Fruit fly (Drosophila melanogaster) whole organism, embryonic: Measurements from ENCODE around the gene ich.

Source experiments
- Ada2b ChIP-seq: fragments of 200-800 bp; sonication (Bioruptor generic); IDR thresholded peaks from 2 replicates; pipeline ENCODE4 v1.3.6; 2022; ENCODE audit warnings: missing biosample characterization, missing genetic modification characterization
- CG11560 ChIP-seq: fragments of 200-800 bp; sonication (Bioruptor generic); IDR thresholded peaks from 3 replicates; pipeline ENCODE4 v1.3.6; 2022; ENCODE audit warnings: missing biosample characterization, missing genetic modification characterization
- CG12659 ChIP-seq: fragments of 200-800 bp; sonication (Bioruptor generic); optimal IDR thresholded peaks from 3 replicates; lab custom pipeline; 2017; ENCODE audit warnings: mild to moderate bottlenecking, missing biosample characterization, missing genetic modification reagents, missing genetic modification characterization
- CG12769 ChIP-seq: fragments of 200-800 bp; sonication (Bioruptor generic); optimal IDR thresholded peaks from 2 replicates; lab custom pipeline; 2019; ENCODE audit warnings: missing biosample characterization, mild to moderate bottlenecking, missing genetic modification characterization, moderate library complexity
- CG13894 ChIP-seq: fragments of 200-800 bp; sonication (Bioruptor generic); optimal IDR thresholded peaks from 3 replicates; lab custom pipeline; 2018; ENCODE audit warnings: missing biosample characterization, mild to moderate bottlenecking, missing genetic modification characterization, moderate library complexity
- CG15696 ChIP-seq: fragments of 200-800 bp; sonication (Bioruptor generic); optimal IDR thresholded peaks from 2 replicates; lab custom pipeline; 2019; ENCODE audit warnings: missing biosample characterization, mild to moderate bottlenecking, missing genetic modification characterization, moderate library complexity
- CG1647 ChIP-seq: fragments of 200-800 bp; sonication (Bioruptor generic); optimal IDR thresholded peaks from 3 replicates; lab custom pipeline; 2016; ENCODE audit warnings: missing biosample characterization, missing genetic modification characterization
- CG17361 ChIP-seq: fragments of 200-800 bp; sonication (Bioruptor generic); IDR thresholded peaks from 3 replicates; pipeline ENCODE4 v1.3.6; 2022; ENCODE audit warnings: missing biosample characterization, missing genetic modification characterization
- CG1792 ChIP-seq: fragments of 200-800 bp; sonication (Bioruptor generic); optimal IDR thresholded peaks from 2 replicates; lab custom pipeline; 2016; ENCODE audit warnings: missing biosample characterization, missing genetic modification characterization
- CG2120 ChIP-seq: fragments of 200-800 bp; sonication (Bioruptor generic); optimal IDR thresholded peaks from 3 replicates; lab custom pipeline; 2016; ENCODE audit warnings: missing biosample characterization, missing genetic modification characterization
- CG34422 ChIP-seq: fragments of 200-800 bp; sonication (Bioruptor generic); IDR thresholded peaks from 3 replicates; pipeline ENCODE4 v1.3.6; 2022; ENCODE audit warnings: missing biosample characterization, missing genetic modification characterization
- CG6272 ChIP-seq: fragments of 200-800 bp; sonication (Bioruptor generic); IDR thresholded peaks from 2 replicates; pipeline ENCODE4 v1.3.6; 2022; ENCODE audit warnings: missing biosample characterization, missing genetic modification characterization
- CG6765 ChIP-seq: fragments of 200-800 bp; sonication (Bioruptor generic); optimal IDR thresholded peaks from 3 replicates; lab custom pipeline; 2017; ENCODE audit warnings: missing biosample characterization, mild to moderate bottlenecking, missing genetic modification characterization
- CG7786 ChIP-seq: fragments of 200-800 bp; sonication (Bioruptor generic); optimal IDR thresholded peaks from 2 replicates; lab custom pipeline; 2016; ENCODE audit warnings: missing biosample characterization, missing genetic modification characterization
- CG8359 ChIP-seq: fragments of 200-800 bp; sonication (Bioruptor generic); optimal IDR thresholded peaks from 2 replicates; lab custom pipeline; 2017; ENCODE audit warnings: missing biosample characterization, mild to moderate bottlenecking, missing genetic modification characterization, borderline replicate concordance
- CG9727 ChIP-seq: fragments of 200-800 bp; sonication (Bioruptor generic); optimal IDR thresholded peaks from 3 replicates; lab custom pipeline; 2017; ENCODE audit warnings: missing biosample characterization, mild to moderate bottlenecking, missing genetic modification characterization
- CG9817 ChIP-seq: fragments of 200-800 bp; sonication (Bioruptor generic); optimal IDR thresholded peaks from 2 replicates; lab custom pipeline; 2018; ENCODE audit warnings: missing biosample characterization, mild to moderate bottlenecking, missing genetic modification characterization, moderate library complexity
- CTCF ChIP-seq: fragments of 200-800 bp; sonication (Bioruptor generic); optimal IDR thresholded peaks from 2 replicates; lab custom pipeline; 2017; ENCODE audit warnings: missing biosample characterization, mild to moderate bottlenecking, missing genetic modification characterization, moderate library complexity
- D19A ChIP-seq: fragments of 200-800 bp; optimal IDR thresholded peaks from 3 replicates; lab custom pipeline; 2019; ENCODE audit warnings: missing biosample characterization, mild to moderate bottlenecking, missing genetic modification characterization, moderate library complexity
- Dek ChIP-seq: fragments of 200-800 bp; sonication (Bioruptor generic); optimal IDR thresholded peaks from 3 replicates; lab custom pipeline; 2019; ENCODE audit warnings: missing biosample characterization, mild to moderate bottlenecking, missing genetic modification characterization, moderate library complexity
- Drgx ChIP-seq: fragments of 200-800 bp; sonication (Bioruptor generic); IDR thresholded peaks from 2 replicates; pipeline ENCODE4 v1.3.6; 2022; ENCODE audit warnings: missing biosample characterization, missing genetic modification characterization
- GATAe ChIP-seq: fragments of 200-800 bp; sonication (Bioruptor generic); conservative IDR thresholded peaks from 2 replicates; pipeline ENCODE4 v1.3.6; 2022; ENCODE audit warnings: missing biosample characterization, missing genetic modification characterization
- Gug ChIP-seq: fragments of 200-800 bp; sonication (Bioruptor generic); IDR thresholded peaks from 4 replicates; pipeline ENCODE4 v1.3.6; 2022; ENCODE audit warnings: missing biosample characterization, missing genetic modification characterization
- H15 ChIP-seq: fragments of 200-800 bp; sonication (Bioruptor generic); IDR thresholded peaks from 3 replicates; pipeline ENCODE4 v1.3.6; 2022; ENCODE audit warnings: missing biosample characterization, missing genetic modification characterization
- HHEX ChIP-seq: fragments of 200-800 bp; sonication (Bioruptor generic); optimal IDR thresholded peaks from 3 replicates; lab custom pipeline; 2017; ENCODE audit warnings: missing biosample characterization, mild to moderate bottlenecking, missing genetic modification characterization, missing genetic modification reagents
- HLHmδ ChIP-seq: fragments of 200-800 bp; sonication (Bioruptor generic); optimal IDR thresholded peaks from 2 replicates; lab custom pipeline; 2018; ENCODE audit warnings: missing biosample characterization, mild to moderate bottlenecking, missing genetic modification characterization, moderate library complexity
- Hr39 ChIP-seq: fragments of >200 bp; optimal IDR thresholded peaks from 2 replicates; lab custom pipeline; 2017
- Nf-YB ChIP-seq: fragments of 200-800 bp; sonication (Bioruptor generic); optimal IDR thresholded peaks from 3 replicates; lab custom pipeline; 2019; ENCODE audit warnings: missing biosample characterization, mild to moderate bottlenecking, missing genetic modification characterization, moderate library complexity
- Tbp ChIP-seq: fragments of >200 bp; optimal IDR thresholded peaks from 2 replicates; lab custom pipeline; 2018; ENCODE audit warnings: missing biosample characterization, missing genetic modification characterization
- Vsx1 ChIP-seq: fragments of 200-800 bp; sonication (Bioruptor generic); optimal IDR thresholded peaks from 2 replicates; lab custom pipeline; 2017; ENCODE audit warnings: missing biosample characterization, mild to moderate bottlenecking, missing genetic modification characterization, missing genetic modification reagents
- Xrp1 ChIP-seq: fragments of 200-800 bp; sonication (Bioruptor generic); IDR thresholded peaks from 2 replicates; pipeline ENCODE4 v1.3.6; 2022; ENCODE audit warnings: missing biosample characterization, missing genetic modification characterization
- ab ChIP-seq: fragments of 200-800 bp; sonication (Bioruptor generic); optimal IDR thresholded peaks from 2 replicates; lab custom pipeline; 2016; ENCODE audit warnings: missing biosample characterization, missing genetic modification characterization
- al ChIP-seq: fragments of 200-800 bp; sonication (Bioruptor generic); IDR thresholded peaks from 2 replicates; pipeline ENCODE4 v1.3.6; 2022; ENCODE audit warnings: missing biosample characterization, missing genetic modification characterization
- ara ChIP-seq: fragments of 200-800 bp; sonication (Bioruptor generic); IDR thresholded peaks from 2 replicates; pipeline ENCODE4 v1.3.6; 2022; ENCODE audit warnings: missing biosample characterization, missing genetic modification characterization
- cg ChIP-seq: fragments of 200-800 bp; sonication (Bioruptor generic); optimal IDR thresholded peaks from 3 replicates; lab custom pipeline; 2019; ENCODE audit warnings: missing biosample characterization, mild to moderate bottlenecking, missing genetic modification characterization, moderate library complexity
- croc ChIP-seq: fragments of 200-800 bp; sonication (Bioruptor generic); conservative IDR thresholded peaks from 3 replicates; pipeline ENCODE4 v1.3.6; 2022; ENCODE audit warnings: missing biosample characterization, missing genetic modification characterization
- dpn ChIP-seq, 2 experiments: fragments of 200-800 bp; sonication (Bioruptor generic); optimal IDR thresholded peaks; 3 replicates each; lab custom pipeline; 2016; ENCODE audit warnings: missing biosample characterization in 2 of 2, missing genetic modification characterization in 2 of 2
- ems ChIP-seq: fragments of 200-800 bp; sonication (Bioruptor generic); optimal IDR thresholded peaks from 3 replicates; lab custom pipeline; 2016; ENCODE audit warnings: missing biosample characterization, missing genetic modification characterization
- eve ChIP-seq, 2 experiments: fragments of >200 bp; optimal IDR thresholded peaks; 2 replicates each; lab custom pipeline; 2017; ENCODE audit warnings: missing biosample characterization in 2 of 2, missing genetic modification characterization in 2 of 2
- gce ChIP-seq: fragments of 200-800 bp; sonication (Bioruptor generic); IDR thresholded peaks from 3 replicates; pipeline ENCODE4 v1.3.6; 2022; ENCODE audit warnings: missing biosample characterization, missing genetic modification characterization
- gcm2 ChIP-seq: fragments of 200-800 bp; sonication (Bioruptor generic); optimal IDR thresholded peaks from 2 replicates; lab custom pipeline; 2016; ENCODE audit warnings: missing biosample characterization, missing genetic modification characterization
- jing ChIP-seq: fragments of 200-800 bp; sonication (Bioruptor generic); optimal IDR thresholded peaks from 2 replicates; lab custom pipeline; 2018; ENCODE audit warnings: missing biosample characterization, mild to moderate bottlenecking, missing genetic modification characterization
- lab ChIP-seq: fragments of 200-800 bp; sonication (Bioruptor generic); optimal IDR thresholded peaks from 3 replicates; lab custom pipeline; 2017; ENCODE audit warnings: missing biosample characterization, missing genetic modification characterization, mild to moderate bottlenecking, moderate library complexity, missing genetic modification reagents
- nerfin-2 ChIP-seq: fragments of 200-800 bp; sonication (Bioruptor generic); IDR thresholded peaks from 2 replicates; pipeline ENCODE4 v1.3.6; 2022; ENCODE audit warnings: missing biosample characterization, missing genetic modification characterization; ENCODE audit not compliant: partially characterized antibody
- odd ChIP-seq: fragments of 200-800 bp; sonication (Bioruptor generic); optimal IDR thresholded peaks from 2 replicates; lab custom pipeline; 2017; ENCODE audit warnings: missing biosample characterization, mild to moderate bottlenecking, missing genetic modification characterization
- pan ChIP-seq, 4 experiments: fragments of >200 bp in 3 of 4; fragments of 200-800 bp in 1 of 4; sonication (Bioruptor generic) in 1 of 4; optimal IDR thresholded peaks in 3 of 4; IDR thresholded peaks in 1 of 4; 2 replicates each; pipeline versions ENCODE4 v1.3.6 to Lab custom; 2017 to 2022; ENCODE audit warnings: missing biosample characterization in 2 of 4, missing genetic modification characterization in 2 of 4, mixed read lengths in 1 of 4
- pho ChIP-seq: fragments of 200-800 bp; sonication (Bioruptor generic); optimal IDR thresholded peaks from 2 replicates; lab custom pipeline; 2016; ENCODE audit warnings: missing biosample characterization, missing genetic modification characterization
- sim ChIP-seq: fragments of 200-800 bp; sonication (Bioruptor generic); IDR thresholded peaks from 2 replicates; pipeline ENCODE4 v1.3.6; 2022; ENCODE audit warnings: missing biosample characterization, missing genetic modification characterization
- tll ChIP-seq, 2 experiments: fragments of 200-800 bp in 1 of 2; fragments of >200 bp in 1 of 2; sonication (Bioruptor generic) in 1 of 2; optimal IDR thresholded peaks; 2 replicates each; lab custom pipeline; 2017 to 2019; ENCODE audit warnings: missing biosample characterization in 2 of 2, missing genetic modification characterization in 2 of 2, mild to moderate bottlenecking in 1 of 2, moderate library complexity in 1 of 2
- tx ChIP-seq: fragments of 200-800 bp; sonication (Bioruptor generic); optimal IDR thresholded peaks from 2 replicates; lab custom pipeline; 2016; ENCODE audit warnings: missing biosample characterization, missing genetic modification characterization

Gene ich

DNA sequence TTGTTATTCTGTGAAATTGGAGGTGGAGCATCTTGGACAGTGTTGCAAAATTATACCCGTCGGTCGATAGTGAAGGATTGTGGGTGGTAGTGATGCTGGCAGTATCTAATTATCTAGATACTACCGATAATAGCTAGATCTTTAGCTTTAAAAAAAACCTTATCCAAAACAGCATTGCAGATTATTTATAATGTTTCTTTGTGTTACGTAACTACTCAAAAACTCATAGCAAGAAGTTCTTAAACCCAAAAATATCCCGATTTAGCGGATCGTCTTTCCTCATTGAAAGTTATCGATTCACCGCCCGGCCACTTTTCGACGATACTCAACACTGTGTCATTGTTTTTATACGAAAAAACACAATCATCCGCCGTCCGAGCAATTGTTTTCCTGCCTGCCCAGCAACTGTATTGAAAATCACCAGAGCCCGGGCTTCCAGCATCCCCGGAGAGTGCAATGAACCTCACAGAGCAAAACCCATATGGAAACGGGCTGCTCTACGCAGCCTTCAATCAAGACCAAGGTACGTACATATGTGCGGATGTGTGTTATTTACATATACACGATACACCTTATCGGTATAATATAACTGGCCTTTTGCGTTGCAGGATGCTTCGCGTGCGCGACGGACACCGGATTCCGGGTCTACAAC is 30.2 kb upstream of the ich start, which contains the start of gene CG11975 (continued):
- TF ChIP-seq CG6272 (GFP tag; lab: Robert Waterston, UW) (peak; percentile 54), Nf-YB (GFP tag; lab: Kevin White, UChicago) (peak; percentile 21), CG13894 (tag; lab: Kevin White, UChicago) (no peak), CG9727 (peak; percentile 60), nerfin-2 (GFP tag; lab: Robert Waterston, UW) (no peak), CG2120 (GFP tag; lab: Kevin White, UChicago) (peak; percentile 92), CG12769 (no peak), CTCF (GFP tag; lab: Kevin White, UChicago) (no peak), Tbp (GFP tag; lab: Kevin White, UChicago) (no peak), ara (GFP tag; lab: Robert Waterston, UW) (no peak), Xrp1 (peak; percentile 70; the same call in 1 of the 2 replicates), cg (GFP tag; lab: Kevin White, UChicago) (no peak), HHEX (GFP tag; lab: Kevin White, UChicago) (peak; percentile 66), pho (peak; percentile 91), CG34422 (GFP tag; lab: Robert Waterston, UW) (peak; percentile 69; the same call in 1 of the 3 replicates), tx (GFP tag; lab: Kevin White, UChicago) (peak; percentile 86), eve (GFP tag; optimal IDR thresholded peaks at IDR 0.05; lab: Kevin White, UChicago) (peak in 1 of 2 experiments; percentile 45), Hr39 (no peak), croc (peak; percentile 52; the same call in 2 of the 3 replicates), Dek (tag; lab: Kevin White, UChicago) (peak; percentile 57), dpn (GFP tag; optimal IDR thresholded peaks at IDR 0.05; lab: Kevin White, UChicago) (peak; percentile 85 to 90), CG6765 (GFP tag; lab: Kevin White, UChicago) (no peak), CG17361 (GFP tag; lab: Robert Waterston, UW) (peak; percentile 80), CG15696 (peak; percentile 62), lab (GFP tag; lab: Kevin White, UChicago) (peak; percentile 87), Gug (GFP tag; lab: Robert Waterston, UW) (peak; percentile 56; the same call in 1 of the 4 replicates), ab (GFP tag; lab: Kevin White, UChicago) (no peak), CG7786 (GFP tag; lab: Kevin White, UChicago) (peak; percentile 90), jing (GFP tag; lab: Kevin White, UChicago) (no peak), odd (no peak), CG1647 (GFP tag; lab: Kevin White, UChicago) (peak; percentile 65), CG12659 (GFP tag; lab: Kevin White, UChicago) (peak; percentile 83), sim (GFP tag; lab: Robert Waterston, UW) (no peak), gce (GFP tag; lab: Robert Waterston, UW) (no peak), CG11560 (tag; lab: Robert Waterston, UW) (no peak; the same call in 2 of the 3 replicates), Ada2b (peak; percentile 54; the same call in 1 of the 2 replicates), Drgx (GFP tag; lab: Robert Waterston, UW) (no peak; the same call in 1 of the 2 replicates), gcm2 (GFP tag; lab: Kevin White, UChicago) (peak; percentile 38), GATAe (GFP tag; lab: Robert Waterston, UW) (0 out of 2 replicates have a peak, but pooled peaks have one; percentile 54), al (GFP tag; lab: Robert Waterston, UW) (peak; percentile 73), HLHmδ (GFP tag; lab: Kevin White, UChicago) (no peak), tll (GFP tag; optimal IDR thresholded peaks at IDR 0.05; lab: Kevin White, UChicago) (peak in 1 of 2 experiments; percentile 51), D19A (tag; lab: Kevin White, UChicago) (no peak), pan (optimal IDR thresholded peaks at IDR 0.05; lab: Kevin White, UChicago) (no peak), pan (GFP tag; optimal IDR thresholded peaks at IDR 0.05 in 1 of 2, IDR thresholded peaks at IDR 0.05 in 1 of 2) (peak in 1 of 2 experiments; percentile 24), ems (GFP tag; lab: Kevin White, UChicago) (peak; percentile 87), CG8359 (GFP tag; lab: Kevin White, UChicago) (no peak), Vsx1 (GFP tag; lab: Kevin White, UChicago) (no peak), H15 (GFP tag; lab: Robert Waterston, UW) (no peak), CG1792 (GFP tag; lab: Kevin White, UChicago) (peak; percentile 68), CG9817 (tag; lab: Kevin White, UChicago) (peak; percentile 72)
